Comparison of ENCODE assay signal across 4 fruit fly cellular contexts in the genomic region with DNA sequence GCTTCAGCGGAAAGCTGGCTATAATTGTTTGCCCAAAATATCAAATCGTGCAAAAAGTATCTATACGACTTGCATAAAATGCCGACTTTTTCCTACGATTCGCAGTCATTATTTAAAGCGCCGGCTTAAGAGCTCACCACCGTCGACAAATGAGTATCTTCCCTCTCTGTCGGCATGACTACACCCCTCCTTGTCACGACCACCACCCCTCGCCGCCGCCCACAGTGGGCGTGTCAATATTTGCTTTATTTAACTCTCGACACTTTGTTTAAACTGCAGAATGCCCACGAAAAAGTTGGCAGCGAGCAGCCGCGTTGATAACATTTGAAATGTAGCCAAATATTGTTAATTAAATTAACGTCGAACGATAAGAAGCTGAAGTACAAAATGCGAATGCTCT.
TF ChIP-seq lines count a peak whose summit lies in the region.

No protein-coding gene starts in this region.

- TF ChIP-seq CTCF in whole organism, embryonic (GFP tag; optimal IDR thresholded peaks at IDR 0.05; lab: Kevin White, UChicago): no peak

TF ChIP-seq in whole organism, adult, 20 proteins besides CTCF, POLR2A, EP300 and RAD21:
- TF ChIP-seq CG7045 (GFP tag; optimal IDR thresholded peaks at IDR 0.05; lab: Kevin White, UChicago) (peak; percentile 65), CG1620 (GFP tag; optimal IDR thresholded peaks at IDR 0.05; lab: Kevin White, UChicago) (peak; percentile 42), pad (GFP tag; optimal IDR thresholded peaks at IDR 0.05; lab: Kevin White, UChicago) (peak; percentile 25), toe (GFP tag; optimal IDR thresholded peaks at IDR 0.05; lab: Kevin White, UChicago) (no peak), CG7101 (tag; optimal IDR thresholded peaks at IDR 0.05; lab: Kevin White, UChicago) (peak; percentile 54), CG33017 (tag; optimal IDR thresholded peaks at IDR 0.05; lab: Kevin White, UChicago) (peak; percentile 32), tj (GFP tag; optimal IDR thresholded peaks at IDR 0.05; lab: Kevin White, UChicago) (peak; percentile 18), kay (GFP tag; lab: Kevin White, UChicago; ENCODE audit: borderline replicate concordance) (no peak), cic (GFP tag; optimal IDR thresholded peaks at IDR 0.05; lab: Kevin White, UChicago) (peak; percentile 58), ovo (GFP tag; optimal IDR thresholded peaks at IDR 0.05; lab: Kevin White, UChicago) (no peak), CG11617 (GFP tag; optimal IDR thresholded peaks at IDR 0.05; lab: Kevin White, UChicago) (peak; percentile 44), Mnt (GFP tag; optimal IDR thresholded peaks at IDR 0.05; lab: Kevin White, UChicago) (peak; percentile 20), bab1 (GFP tag; optimal IDR thresholded peaks at IDR 0.05; lab: Kevin White, UChicago) (no peak), cnc (optimal IDR thresholded peaks at IDR 0.05; lab: Kevin White, UChicago) (no peak), CG14711 (tag; optimal IDR thresholded peaks at IDR 0.05; lab: Kevin White, UChicago) (no peak), Crg-1 (GFP tag; optimal IDR thresholded peaks at IDR 0.05; lab: Kevin White, UChicago) (peak; percentile 62), Hr96 (GFP tag; optimal IDR thresholded peaks at IDR 0.05; lab: Kevin White, UChicago) (no peak), Clk (GFP tag; optimal IDR thresholded peaks at IDR 0.05; lab: Kevin White, UChicago) (no peak), CG5204 (GFP tag; optimal IDR thresholded peaks at IDR 0.05; lab: Kevin White, UChicago) (peak; percentile 6), CG12768 (GFP tag; optimal IDR thresholded peaks at IDR 0.05; lab: Kevin White, UChicago) (peak; percentile 50)
TF ChIP-seq in whole organism, adult: peak in this region for 12.

TF ChIP-seq in whole organism, embryonic, 481 proteins besides CTCF, POLR2A, EP300 and RAD21 (continues in another document):
- TF ChIP-seq CG6175 (GFP tag; IDR thresholded peaks at IDR 0.05; lab: Robert Waterston, UW) (no peak), dmrt99B (tag; optimal IDR thresholded peaks at IDR 0.05; lab: Kevin White, UChicago) (no peak), Kr (GFP tag; optimal IDR thresholded peaks at IDR 0.05; lab: Kevin White, UChicago) (no peak), Rfx (GFP tag; IDR thresholded peaks at IDR 0.05; lab: Robert Waterston, UW) (peak; percentile 28; the same call in 1 of the 2 replicates), gsb-n (tag; optimal IDR thresholded peaks at IDR 0.05; lab: Kevin White, UChicago) (no peak), CG12299 (tag; optimal IDR thresholded peaks at IDR 0.05; lab: Kevin White, UChicago) (no peak), CG4820 (GFP tag; optimal IDR thresholded peaks at IDR 0.05; lab: Kevin White, UChicago) (no peak), CG8290 (GFP tag; optimal IDR thresholded peaks at IDR 0.05; lab: Kevin White, UChicago) (no peak), CG8290 (tag; optimal IDR thresholded peaks at IDR 0.05; lab: Kevin White, UChicago) (peak in 1 of 2 experiments; percentile 62), lbe (GFP tag; optimal IDR thresholded peaks at IDR 0.05; lab: Kevin White, UChicago) (no peak), CG16863 (GFP tag; optimal IDR thresholded peaks at IDR 0.05; lab: Kevin White, UChicago) (no peak), CG6791 (GFP tag; IDR thresholded peaks at IDR 0.05; lab: Robert Waterston, UW; ENCODE audit: partially characterized antibody) (no peak), Asciz (GFP tag; optimal IDR thresholded peaks at IDR 0.05; lab: Kevin White, UChicago) (no peak), Awh (GFP tag; IDR thresholded peaks at IDR 0.05; lab: Robert Waterston, UW) (no peak), Aef1 (GFP tag; IDR thresholded peaks at IDR 0.05; lab: Robert Waterston, UW) (no peak), bowl (GFP tag; IDR thresholded peaks at IDR 0.05; lab: Robert Waterston, UW) (no peak), stwl (tag; optimal IDR thresholded peaks at IDR 0.05; lab: Kevin White, UChicago) (no peak), CG15514 (GFP tag; optimal IDR thresholded peaks at IDR 0.05; lab: Kevin White, UChicago) (peak; percentile 27), CG9727 (GFP tag; optimal IDR thresholded peaks at IDR 0.05; lab: Kevin White, UChicago) (no peak), sd (tag; optimal IDR thresholded peaks at IDR 0.05; lab: Kevin White, UChicago) (no peak), Dfd (GFP tag; optimal IDR thresholded peaks at IDR 0.05; lab: Kevin White, UChicago) (no peak), fd3F (GFP tag; optimal IDR thresholded peaks at IDR 0.05; lab: Kevin White, UChicago) (no peak), ash1 (GFP tag; optimal IDR thresholded peaks at IDR 0.05; lab: Kevin White, UChicago) (peak; percentile 37), abd-A (tag; optimal IDR thresholded peaks at IDR 0.05; lab: Kevin White, UChicago) (no peak)

TF ChIP-seq in whole organism, prepupa, 60 proteins besides CTCF, POLR2A, EP300 and RAD21:
- TF ChIP-seq CG6854 (GFP tag; optimal IDR thresholded peaks at IDR 0.05; lab: Kevin White, UChicago): peak; percentile 15
- no peak for TF ChIP-seq Eip78C (GFP tag; lab: Kevin White, UChicago)
- TF ChIP-seq CG16779 (tag; optimal IDR thresholded peaks at IDR 0.05; lab: Kevin White, UChicago): no peak
- TF ChIP-seq CG4318 (GFP tag; optimal IDR thresholded peaks at IDR 0.05; lab: Kevin White, UChicago): no peak
- TF ChIP-seq Sox102F (GFP tag; optimal IDR thresholded peaks at IDR 0.05; lab: Kevin White, UChicago): peak; percentile 15
- peak; percentile 95 for TF ChIP-seq fkh (GFP tag; optimal IDR thresholded peaks at IDR 0.05; lab: Kevin White, UChicago)
- TF ChIP-seq CG8632 (GFP tag; optimal IDR thresholded peaks at IDR 0.05; lab: Kevin White, UChicago): no peak
- TF ChIP-seq CG6792 (GFP tag; optimal IDR thresholded peaks at IDR 0.05; lab: Kevin White, UChicago): no peak
- TF ChIP-seq vri (GFP tag; optimal IDR thresholded peaks at IDR 0.05; lab: Kevin White, UChicago): peak; percentile 58
- TF ChIP-seq achi (GFP tag; optimal IDR thresholded peaks at IDR 0.05; lab: Kevin White, UChicago): no peak

TF ChIP-seq in whole organism, wandering third instar larva, 38 proteins besides CTCF, POLR2A, EP300 and RAD21:
- no peak for TF ChIP-seq sv (GFP tag; optimal IDR thresholded peaks at IDR 0.05; lab: Kevin White, UChicago)
- peak; percentile 53 for TF ChIP-seq OdsH (GFP tag; optimal IDR thresholded peaks at IDR 0.05; lab: Kevin White, UChicago)
- TF ChIP-seq Dif (GFP tag; optimal IDR thresholded peaks at IDR 0.05; lab: Kevin White, UChicago; ENCODE audit: partially characterized antibody): no peak
- TF ChIP-seq dl (GFP tag; optimal IDR thresholded peaks at IDR 0.05; lab: Kevin White, UChicago; ENCODE audit: insufficient read depth in 1 of 2, partially characterized antibody in 2 of 2): no peak
- TF ChIP-seq lola (GFP tag; optimal IDR thresholded peaks at IDR 0.05; lab: Kevin White, UChicago): no peak
- no peak for TF ChIP-seq pan (optimal IDR thresholded peaks at IDR 0.05; lab: Kevin White, UChicago)
- no peak for TF ChIP-seq CrebA (GFP tag; optimal IDR thresholded peaks at IDR 0.05; lab: Kevin White, UChicago; ENCODE audit: borderline replicate concordance)
- peak; percentile 53 for TF ChIP-seq Sp1 (GFP tag; optimal IDR thresholded peaks at IDR 0.05; lab: Kevin White, UChicago)
- no peak for TF ChIP-seq N (GFP tag; optimal IDR thresholded peaks at IDR 0.05; lab: Kevin White, UChicago)
- TF ChIP-seq CG32264 (GFP tag; optimal IDR thresholded peaks at IDR 0.05; lab: Kevin White, UChicago): no peak
- no peak for TF ChIP-seq woc (GFP tag; optimal IDR thresholded peaks at IDR 0.05; lab: Kevin White, UChicago)
- TF ChIP-seq rgr (GFP tag; optimal IDR thresholded peaks at IDR 0.05; lab: Kevin White, UChicago): peak; percentile 60
- TF ChIP-seq ey (GFP tag; optimal IDR thresholded peaks at IDR 0.05; lab: Kevin White, UChicago): no peak
- TF ChIP-seq Hr83 (GFP tag; optimal IDR thresholded peaks at IDR 0.05; lab: Kevin White, UChicago; ENCODE audit: poor library complexity, severe bottlenecking): peak; percentile 71
- TF ChIP-seq psq (GFP tag; optimal IDR thresholded peaks at IDR 0.05; lab: Kevin White, UChicago): no peak
- TF ChIP-seq Hnf4 (GFP tag; optimal IDR thresholded peaks at IDR 0.05; lab: Kevin White, UChicago): peak; percentile 8
- TF ChIP-seq usp (GFP tag; optimal IDR thresholded peaks at IDR 0.05; lab: Kevin White, UChicago): no peak
- TF ChIP-seq h (GFP tag; optimal IDR thresholded peaks at IDR 0.05; lab: Kevin White, UChicago): peak; percentile 33
- TF ChIP-seq tai (GFP tag; optimal IDR thresholded peaks at IDR 0.05; lab: Kevin White, UChicago): no peak
- TF ChIP-seq Hr78 (GFP tag; optimal IDR thresholded peaks at IDR 0.05; lab: Kevin White, UChicago): no peak
- TF ChIP-seq brk (GFP tag; optimal IDR thresholded peaks at IDR 0.05; lab: Kevin White, UChicago): no peak
- no peak for TF ChIP-seq Jra (GFP tag; optimal IDR thresholded peaks at IDR 0.05; lab: Kevin White, UChicago)
- TF ChIP-seq dmrt93B (GFP tag; optimal IDR thresholded peaks at IDR 0.05; lab: Kevin White, UChicago): no peak
- no peak for TF ChIP-seq Dfd (GFP tag; optimal IDR thresholded peaks at IDR 0.05; lab: Kevin White, UChicago)
- TF ChIP-seq Mio (GFP tag; optimal IDR thresholded peaks at IDR 0.05; lab: Kevin White, UChicago): no peak
- TF ChIP-seq GATAd (GFP tag; optimal IDR thresholded peaks at IDR 0.05; lab: Kevin White, UChicago): peak; percentile 9
- peak in 1 of 2 experiments; percentile 31 for TF ChIP-seq foxo (GFP tag; optimal IDR thresholded peaks at IDR 0.05; lab: Kevin White, UChicago)
- peak; percentile 11 for TF ChIP-seq fru (GFP tag; optimal IDR thresholded peaks at IDR 0.05; lab: Kevin White, UChicago)
- no peak for TF ChIP-seq HLH106 (tag; optimal IDR thresholded peaks at IDR 0.05; lab: Kevin White, UChicago)
- no peak for TF ChIP-seq Vsx2 (GFP tag; optimal IDR thresholded peaks at IDR 0.05; lab: Kevin White, UChicago; ENCODE audit: partially characterized antibody)
- no peak for TF ChIP-seq CG9705 (GFP tag; optimal IDR thresholded peaks at IDR 0.05; lab: Kevin White, UChicago)
- no peak for TF ChIP-seq Abd-B (GFP tag; optimal IDR thresholded peaks at IDR 0.05; lab: Kevin White, UChicago)
- no peak for TF ChIP-seq Rel (GFP tag; optimal IDR thresholded peaks at IDR 0.05; lab: Kevin White, UChicago)
- TF ChIP-seq Rel (tag; optimal IDR thresholded peaks at IDR 0.05; lab: Kevin White, UChicago): peak; percentile 17
- no peak for TF ChIP-seq Myc (optimal IDR thresholded peaks at IDR 0.05; lab: Kevin White, UChicago)
- TF ChIP-seq br (GFP tag; optimal IDR thresholded peaks at IDR 0.05; lab: Kevin White, UChicago): peak; percentile 60
- TF ChIP-seq jim (GFP tag; optimal IDR thresholded peaks at IDR 0.05; lab: Kevin White, UChicago): no peak
- TF ChIP-seq sage (GFP tag; optimal IDR thresholded peaks at IDR 0.05; lab: Kevin White, UChicago): no peak
- TF ChIP-seq dsf (GFP tag; optimal IDR thresholded peaks at IDR 0.05; lab: Kevin White, UChicago; ENCODE audit: borderline replicate concordance): no peak
TF ChIP-seq in whole organism, wandering third instar larva: peak in this region for 11.
